Fruit fly (Drosophila melanogaster) S2 (cell line): Measurements from ENCODE around the gene CG31997.

Experiments
- CG8478 ChIP-seq: fragments of >200 bp; optimal IDR thresholded peaks from 2 replicates; lab custom pipeline; 2018
- CTCF ChIP-seq, 2 experiments: fragments of >200 bp; optimal IDR thresholded peaks; 2 replicates each; lab custom pipeline; 2018

Gene CG31997

DNA sequence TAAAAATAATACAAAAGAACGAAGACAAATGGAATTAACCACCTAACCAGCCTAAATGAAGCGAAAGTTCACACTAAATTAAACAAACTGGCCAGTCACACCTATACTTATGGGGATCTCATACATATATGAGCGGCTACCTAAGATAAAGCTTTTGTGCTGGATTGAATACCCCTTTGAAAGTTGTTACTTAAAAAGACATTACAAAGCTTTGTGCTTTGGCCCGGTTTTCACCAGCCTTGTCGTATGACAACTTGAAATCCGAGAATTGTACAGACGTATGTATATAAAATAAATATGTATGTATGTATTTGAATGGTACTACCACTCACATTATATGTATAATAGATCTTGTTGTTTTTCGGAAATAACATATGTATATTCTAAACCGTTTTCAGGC lies at the start of gene CG31997:
Gene CG31997, minus strand, starts transcription at position 84 of the 400 bp plus-strand sequence.
- no peak for TF ChIP-seq CG8478
- no peak for TF ChIP-seq CTCF (optimal IDR thresholded peaks at IDR 0.05; lab: Kevin White, UChicago)

DNA sequence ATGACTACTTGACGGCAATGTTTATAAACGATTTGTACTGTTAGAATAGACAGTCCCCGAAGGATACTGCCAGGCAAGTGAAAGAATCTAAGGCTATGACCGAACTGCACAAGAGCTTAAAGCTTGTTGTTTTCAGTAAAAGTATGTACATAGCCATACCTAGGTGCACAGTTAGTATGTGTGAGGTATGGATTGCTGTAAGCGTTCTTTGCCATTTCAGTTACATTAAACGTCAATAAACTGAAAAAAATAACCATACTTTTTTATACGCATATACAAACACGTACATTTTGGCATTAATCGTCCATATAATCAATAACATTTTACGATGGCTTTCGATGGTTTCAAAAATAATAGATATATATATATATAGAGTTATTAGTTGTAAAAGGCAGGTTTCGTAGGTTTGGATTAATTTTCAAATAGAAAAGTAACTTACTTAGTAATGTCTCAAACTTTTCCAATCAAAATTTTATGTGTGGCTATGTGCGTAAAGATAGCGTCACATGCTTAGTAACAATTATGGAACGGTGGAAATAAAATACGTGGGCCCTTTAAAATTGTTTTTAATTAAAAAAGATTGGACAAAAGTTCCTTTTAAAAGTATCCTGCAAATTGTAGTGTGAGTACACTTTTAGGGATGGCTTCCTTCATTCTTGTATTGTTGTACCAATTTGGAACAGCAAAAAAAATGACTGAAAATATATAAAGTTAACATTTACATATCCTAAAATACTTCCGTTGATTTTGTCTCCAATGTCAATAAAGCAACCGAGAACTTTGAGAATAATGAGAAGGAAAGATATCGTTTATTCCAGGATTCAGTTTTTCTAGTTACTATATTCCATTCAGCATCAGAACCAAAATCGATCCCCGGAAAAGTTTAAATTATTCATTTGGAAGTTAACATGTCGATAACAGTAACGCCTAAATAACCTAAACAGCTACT lies 37.8 kb upstream of the CG31997 start, which contains the start of gene Abcd1:
Gene Abcd1, minus strand, starts transcription at position 444 of the 949 bp plus-strand sequence.
- TF ChIP-seq CG8478 (no peak), CTCF (optimal IDR thresholded peaks at IDR 0.05; lab: Kevin White, UChicago) (no peak)

DNA sequence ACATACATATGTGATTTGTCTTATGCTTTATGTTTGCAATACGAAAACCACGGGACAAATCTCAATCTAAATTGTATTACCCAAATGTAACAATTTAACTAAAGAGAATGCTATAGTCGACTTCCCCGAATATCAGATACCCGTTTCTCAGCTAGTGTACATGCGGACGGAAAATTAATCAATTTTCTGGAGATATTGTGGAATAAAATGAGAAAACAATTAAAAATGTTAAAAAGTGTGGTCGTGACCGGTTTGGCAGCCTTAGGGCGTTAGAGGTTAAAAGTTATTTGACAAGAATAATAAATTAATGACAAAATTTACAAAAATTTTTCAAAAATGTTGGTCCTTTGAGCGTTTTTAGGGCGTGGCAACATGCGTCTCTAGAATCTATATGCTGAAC lies 36.7 kb upstream of the CG31997 start:
- TF ChIP-seq CG8478 (no peak), CTCF (optimal IDR thresholded peaks at IDR 0.05; lab: Kevin White, UChicago) (no peak)

DNA sequence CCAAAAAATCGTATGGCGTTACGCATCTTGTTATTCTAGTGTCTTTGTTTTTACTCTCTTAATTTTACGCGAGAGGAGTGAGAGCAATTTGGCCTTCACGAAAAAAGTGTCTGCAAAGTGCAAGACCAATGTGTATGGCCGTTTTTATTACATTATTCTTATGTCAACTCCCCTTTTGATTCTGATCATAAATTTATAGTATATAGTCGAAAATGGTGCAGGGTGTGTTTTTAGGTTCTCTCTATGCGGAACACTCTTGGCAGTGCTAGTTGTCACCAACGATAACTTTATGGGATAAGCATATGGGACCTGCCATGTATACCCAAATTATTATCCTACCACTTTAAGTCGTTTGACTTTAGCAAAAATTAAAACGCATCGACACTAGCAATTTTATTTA lies 27.8 kb upstream of the CG31997 start:
- TF ChIP-seq CG8478 = no peak

DNA sequence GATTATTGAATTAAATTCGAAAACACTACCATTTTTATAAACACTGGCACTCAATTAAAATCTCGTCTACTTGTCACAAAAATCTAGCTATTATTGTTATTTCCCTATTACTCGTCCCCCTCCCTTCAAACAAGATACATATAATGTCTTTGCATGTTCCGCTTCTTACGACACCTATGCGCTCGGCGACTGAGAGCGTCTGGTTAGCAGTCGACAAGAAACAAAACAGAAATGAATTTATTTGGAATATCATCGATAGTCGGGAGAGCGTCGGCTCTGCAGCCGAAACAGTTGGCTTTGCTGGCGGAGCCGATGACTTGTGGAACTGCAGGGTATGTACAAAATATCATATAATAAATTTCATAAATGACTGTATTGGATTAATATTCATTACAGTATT lies 25.8 kb upstream of the CG31997 start:
- no peak for TF ChIP-seq CTCF (optimal IDR thresholded peaks at IDR 0.05; lab: Kevin White, UChicago)
- TF ChIP-seq CG8478 = no peak

DNA sequence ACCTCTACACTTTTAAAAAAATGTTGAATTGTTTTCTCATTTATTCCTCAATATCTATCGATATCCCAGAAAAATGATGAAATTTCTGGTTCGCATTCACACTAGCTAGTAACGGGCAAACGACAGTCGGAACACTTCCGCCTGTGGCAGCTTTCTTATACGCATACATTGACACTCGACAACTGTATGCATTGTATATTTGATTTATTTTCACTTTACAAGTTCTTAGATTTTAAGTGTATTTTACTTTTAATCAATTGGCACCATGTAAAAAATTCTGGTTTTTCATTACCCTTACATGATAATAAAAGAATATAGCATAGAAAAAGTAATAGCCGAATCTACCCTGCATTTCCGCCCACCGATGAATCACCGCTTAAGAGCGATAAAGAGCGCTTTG lies 24.9 kb upstream of the CG31997 start:
- no peak for TF ChIP-seq CTCF (optimal IDR thresholded peaks at IDR 0.05; lab: Kevin White, UChicago)
- no peak for TF ChIP-seq CG8478

DNA sequence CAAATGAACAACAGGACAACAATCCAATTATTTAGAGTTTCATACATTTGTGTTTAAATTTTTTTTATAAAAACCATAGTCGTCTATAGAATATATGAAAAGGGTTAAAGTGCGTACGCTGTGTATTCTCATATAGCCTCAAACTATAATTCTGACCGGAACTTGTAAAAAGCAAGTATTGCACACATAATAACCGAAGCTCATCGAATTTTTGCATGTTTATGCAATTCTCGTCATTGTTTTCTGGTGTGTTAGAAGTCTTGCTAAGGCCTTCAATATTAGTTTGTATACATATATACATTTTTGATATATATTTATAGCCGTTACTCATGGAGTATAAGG lies 24.0 kb upstream of the CG31997 start:
- TF ChIP-seq CTCF (optimal IDR thresholded peaks at IDR 0.05; lab: Kevin White, UChicago) (no peak), CG8478 (no peak)

DNA sequence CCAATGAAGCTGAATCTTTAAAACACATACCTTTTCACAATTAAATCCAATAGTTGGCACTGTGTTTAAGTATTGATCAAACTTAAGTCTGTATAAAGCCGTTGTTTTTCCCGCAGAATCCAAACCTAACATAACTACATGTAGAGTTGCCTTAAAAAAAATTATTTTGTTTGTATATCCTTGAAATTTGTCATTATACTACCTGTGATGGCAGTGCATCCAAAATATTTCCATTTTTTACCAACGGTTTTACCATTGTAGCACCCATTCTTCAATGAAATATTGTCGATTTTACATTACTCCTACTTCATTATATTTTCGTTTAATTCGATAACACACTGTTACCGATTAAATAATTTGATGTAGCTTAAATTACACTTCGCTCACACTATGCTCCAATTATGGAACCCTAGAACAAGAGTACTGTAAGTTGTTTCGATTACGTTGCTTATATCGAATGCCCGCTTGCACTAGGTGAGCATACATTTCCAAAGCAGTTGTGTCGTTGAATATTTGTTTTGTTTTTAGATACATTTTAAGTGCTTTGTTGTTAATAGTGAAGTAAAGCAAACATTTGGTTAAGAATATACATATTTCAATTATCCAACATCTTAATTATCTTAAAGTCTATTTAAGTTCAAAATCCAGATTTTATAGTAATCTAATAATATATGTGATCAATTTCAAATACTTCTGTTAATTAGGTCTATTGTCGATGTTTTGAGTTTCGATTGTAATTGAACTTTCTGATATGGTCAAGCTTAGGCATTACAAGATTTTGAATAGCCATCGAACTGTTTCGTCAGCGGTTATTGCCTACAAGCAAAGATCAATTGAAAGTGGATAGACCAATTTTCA lies 23.4 kb upstream of the CG31997 start, which contains the start of gene Arl4:
Gene Arl4, minus strand, starts transcription at position 328 of the 858 bp plus-strand sequence.
- peak in 1 of 2 experiments; percentile 4 for TF ChIP-seq CTCF (optimal IDR thresholded peaks at IDR 0.05; lab: Kevin White, UChicago)
- TF ChIP-seq CG8478 = no peak

DNA sequence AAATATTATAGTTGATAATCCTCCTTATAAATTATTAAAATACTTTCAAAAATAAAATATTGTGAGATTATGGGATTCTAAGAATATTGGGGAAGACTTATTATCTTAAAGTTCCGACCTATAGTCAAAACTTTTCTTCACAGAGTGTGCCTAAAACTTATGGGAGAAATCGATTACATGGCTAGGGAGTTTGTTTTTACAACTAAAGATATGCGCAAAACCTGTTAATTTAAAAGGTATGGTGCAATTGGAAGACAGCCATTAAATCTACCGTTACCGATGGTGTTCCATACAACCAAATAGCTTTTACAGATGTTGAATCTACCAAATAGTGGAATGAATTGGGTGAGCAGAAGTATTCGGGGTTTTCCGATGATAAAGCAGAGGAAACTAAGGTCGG lies 19.4 kb upstream of the CG31997 start, which contains the start of gene CG33978:
Gene CG33978, minus strand, starts transcription at position 395 of the 400 bp plus-strand sequence.
- TF ChIP-seq CG8478 (no peak), CTCF (optimal IDR thresholded peaks at IDR 0.05; lab: Kevin White, UChicago) (no peak)

DNA sequence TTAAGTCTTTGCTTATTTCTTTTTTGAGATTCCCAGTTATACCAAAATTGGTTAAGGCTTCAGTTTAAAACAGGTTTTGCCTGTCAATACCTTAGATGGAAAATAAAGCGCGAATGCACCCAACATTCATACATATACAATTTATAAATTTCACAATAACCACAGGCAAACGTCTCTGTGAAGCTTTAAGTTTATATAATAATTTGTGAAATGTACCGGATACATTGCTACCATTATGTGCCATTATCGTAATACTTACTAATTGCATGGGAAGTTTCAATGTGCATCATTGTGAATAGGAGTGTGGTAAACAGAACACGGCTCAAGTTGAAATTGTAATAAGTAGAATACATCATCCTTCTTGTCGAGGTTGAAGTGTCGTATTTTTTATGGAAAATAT lies 18.7 kb upstream of the CG31997 start:
- TF ChIP-seq CTCF (optimal IDR thresholded peaks at IDR 0.05; lab: Kevin White, UChicago) (no peak), CG8478 (no peak)

DNA sequence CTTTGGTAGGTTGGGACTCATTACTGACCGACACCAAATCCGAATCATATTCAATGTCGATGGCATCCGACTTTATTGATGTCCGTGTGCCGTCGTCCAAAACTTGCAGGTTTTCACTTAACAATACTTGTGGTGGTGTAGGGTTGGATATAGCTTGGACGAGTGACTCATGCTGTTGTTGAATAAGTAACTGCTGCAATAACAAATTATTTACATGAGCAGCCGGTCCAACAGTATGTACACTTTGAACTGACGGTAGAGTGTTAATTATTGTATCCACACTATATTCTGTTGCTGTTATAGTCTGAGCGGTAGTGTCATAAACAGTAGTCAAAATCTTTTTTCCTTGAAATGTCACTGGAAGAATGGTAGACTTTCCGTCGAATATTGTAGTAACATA lies 11.7 kb upstream of the CG31997 start:
- TF ChIP-seq CG8478 (no peak), CTCF (optimal IDR thresholded peaks at IDR 0.05; lab: Kevin White, UChicago) (no peak)

DNA sequence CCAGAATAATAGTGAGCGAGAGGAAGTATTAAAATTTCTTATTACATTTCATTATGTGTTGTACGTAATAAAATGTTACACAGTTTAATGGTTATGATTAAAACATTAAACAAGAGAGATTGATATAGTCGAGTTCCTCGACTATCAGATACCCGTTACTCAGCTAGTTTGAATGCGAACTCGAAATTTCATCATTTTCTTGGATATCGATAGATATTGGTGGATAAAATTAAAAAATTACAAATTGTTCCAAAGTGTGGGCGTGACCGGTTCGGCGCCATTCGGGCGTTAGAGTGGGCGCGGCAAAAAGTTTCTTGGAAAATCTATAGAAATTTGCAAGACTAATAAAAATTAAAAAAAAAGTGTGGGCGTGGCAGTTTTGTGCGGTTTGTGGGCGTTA lies 9.3 kb upstream of the CG31997 start:
- TF ChIP-seq CG8478 = no peak

DNA sequence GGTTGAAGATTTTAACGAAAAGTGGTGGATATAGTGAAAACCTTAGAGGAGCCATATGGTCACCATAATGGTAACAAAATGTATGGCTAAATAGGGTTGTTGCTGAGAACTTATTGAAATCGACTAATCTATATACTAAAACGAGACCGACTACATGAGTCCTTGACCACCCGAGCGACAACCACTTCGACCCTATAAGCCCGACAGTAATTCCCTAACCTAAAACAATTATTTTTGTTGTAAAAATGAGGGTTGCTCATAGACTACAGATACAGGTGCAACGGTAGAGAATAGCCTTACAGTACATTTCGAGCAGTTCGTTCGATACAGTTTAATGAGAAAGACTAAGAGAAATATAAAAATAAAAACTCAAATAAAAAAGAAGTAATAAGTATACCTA lies 5.4 kb downstream of the CG31997 start, which contains the start of gene CG32006:
Gene CG32006, plus strand, starts transcription at position 312 of the 400 bp plus-strand sequence.
- TF ChIP-seq CG8478 = no peak
- TF ChIP-seq CTCF (optimal IDR thresholded peaks at IDR 0.05; lab: Kevin White, UChicago) = no peak

DNA sequence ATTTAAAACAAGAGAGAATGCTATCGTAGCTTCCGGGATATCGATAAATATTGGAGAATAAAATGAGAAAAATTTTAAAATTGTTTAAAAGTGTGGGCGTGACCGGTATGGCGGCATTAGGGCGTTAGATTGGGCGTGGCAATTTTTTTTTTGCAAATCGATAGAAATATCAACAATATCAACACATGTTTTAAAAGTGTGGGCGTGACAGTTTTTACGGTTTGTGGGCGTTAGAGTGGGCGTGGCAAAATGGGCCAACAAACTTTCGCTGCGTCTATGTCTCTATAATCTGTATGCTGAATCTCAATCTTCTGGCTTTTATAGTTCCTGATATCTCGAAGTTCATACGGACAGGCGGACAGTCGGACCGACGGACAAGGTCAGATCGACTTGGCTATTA lies 6.7 kb downstream of the CG31997 start:
- TF ChIP-seq CG8478 (no peak), CTCF (optimal IDR thresholded peaks at IDR 0.05; lab: Kevin White, UChicago) (no peak)

DNA sequence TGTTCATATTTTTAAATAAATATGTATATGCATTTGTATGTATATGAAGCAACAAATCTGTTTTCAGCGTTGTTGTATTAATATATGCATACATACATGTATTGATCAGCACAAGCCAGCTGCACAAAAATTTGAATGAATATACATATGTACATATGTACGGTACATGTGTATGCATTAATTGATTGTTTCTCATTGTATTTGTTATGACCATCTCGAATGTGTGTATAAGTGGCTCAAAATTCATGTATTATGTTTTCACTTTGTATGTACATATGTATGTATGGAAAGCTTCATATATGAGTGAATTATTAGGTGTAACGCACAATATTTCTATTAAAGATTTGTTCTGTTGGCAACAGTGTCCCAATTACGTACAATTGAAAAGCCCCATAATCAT lies 19.9 kb downstream of the CG31997 start:
- TF ChIP-seq CTCF (optimal IDR thresholded peaks at IDR 0.05; lab: Kevin White, UChicago) (no peak), CG8478 (no peak)
